Worm (Caenorhabditis elegans) whole organism, L4 larva: ENCODE data around the gene srd-1.

Experiments
- F26F4.8 ChIP-seq: fragments of 200-800 bp; sonication (Bioruptor generic); conservative IDR thresholded peaks from 2 replicates; pipeline ENCODE4 v1.3.6; 2022; ENCODE audit warnings: missing genetic modification characterization, missing compliant biosample characterization
- F37D6.2 ChIP-seq: sonication (generic microtip); optimal IDR thresholded peaks from 2 replicates; lab custom pipeline; 2016; ENCODE audit warnings: mild to moderate bottlenecking, missing genetic modification characterization, missing compliant biosample characterization
- R02D3.7 ChIP-seq: fragments of 150-350 bp; sonication (generic microtip); optimal IDR thresholded peaks from 3 replicates; lab custom pipeline; 2014; ENCODE audit warnings: missing biosample characterization, missing genetic modification characterization
- Y48G9A.11 ChIP-seq: fragments of 200-800 bp; sonication (Bioruptor generic); IDR thresholded peaks from 2 replicates; pipeline ENCODE4 v1.3.6; 2022; ENCODE audit warnings: missing genetic modification reagents, missing genetic modification characterization, missing compliant biosample characterization
- Y5F2A.4 ChIP-seq: fragments of 200-800 bp; sonication (Bioruptor generic); optimal IDR thresholded peaks from 2 replicates; lab custom pipeline; 2018; ENCODE audit warnings: mild to moderate bottlenecking, missing genetic modification characterization, missing compliant biosample characterization
- aha-1 ChIP-seq: fragments of 150-350 bp; peaks from one replicate; lab custom pipeline; 2014; ENCODE audit warnings: missing biosample characterization, missing genetic modification characterization
- ceh-28 ChIP-seq: fragments of 150-350 bp; optimal IDR thresholded peaks from 2 replicates; lab custom pipeline; 2014; ENCODE audit warnings: missing biosample characterization, missing genetic modification reagents, missing genetic modification characterization
- ceh-62 ChIP-seq: sonication (generic microtip); optimal IDR thresholded peaks from 2 replicates; lab custom pipeline; 2017; ENCODE audit warnings: missing biosample characterization, missing genetic modification characterization
- ces-1 ChIP-seq: fragments of 150-350 bp; sonication (generic microtip); optimal IDR thresholded peaks from 4 replicates; lab custom pipeline; 2014; ENCODE audit warnings: missing biosample characterization, missing genetic modification reagents, missing genetic modification characterization
- cey-2 ChIP-seq: sonication (generic microtip); optimal IDR thresholded peaks from 3 replicates; lab custom pipeline; 2017; ENCODE audit warnings: missing genetic modification characterization, mild to moderate bottlenecking, missing compliant biosample characterization, antibody characterized with exemption, borderline replicate concordance; ENCODE audit not compliant: insufficient read depth
- daf-12 ChIP-seq: fragments of 150-350 bp; optimal IDR thresholded peaks from 2 replicates; lab custom pipeline; 2014; ENCODE audit warnings: missing biosample characterization, missing genetic modification reagents, missing genetic modification characterization
- daf-19 ChIP-seq: fragments of 200-800 bp; sonication (Bioruptor generic); conservative IDR thresholded peaks from 2 replicates; pipeline ENCODE4 v1.3.6; 2022; ENCODE audit warnings: missing genetic modification characterization, missing compliant biosample characterization
- daf-8 ChIP-seq: fragments of 200-800 bp; sonication (Bioruptor generic); IDR thresholded peaks from 2 replicates; pipeline ENCODE4 v1.3.6; 2022; ENCODE audit warnings: missing genetic modification characterization, missing compliant biosample characterization
- dmd-6 ChIP-seq: fragments of 200-800 bp; sonication (Bioruptor generic); IDR thresholded peaks from 2 replicates; pipeline ENCODE4 v1.3.6; 2022; ENCODE audit warnings: missing genetic modification reagents, missing genetic modification characterization, missing compliant biosample characterization
- dmd-8 ChIP-seq: fragments of 200-800 bp; sonication (Bioruptor generic); IDR thresholded peaks from 2 replicates; pipeline ENCODE4 v1.3.6; 2022; ENCODE audit warnings: missing genetic modification characterization, missing compliant biosample characterization
- dmd-9 ChIP-seq: fragments of 200-800 bp; sonication (Bioruptor generic); IDR thresholded peaks from 2 replicates; pipeline ENCODE4 v1.3.6; 2022; ENCODE audit warnings: missing genetic modification reagents, missing genetic modification characterization, missing compliant biosample characterization
- dpl-1 ChIP-seq: fragments of 150-350 bp; optimal IDR thresholded peaks from 2 replicates; lab custom pipeline; 2014; ENCODE audit warnings: missing biosample characterization, missing genetic modification reagents, missing genetic modification characterization
- egl-27 ChIP-seq: sonication (generic microtip); optimal IDR thresholded peaks from 3 replicates; lab custom pipeline; 2017; ENCODE audit warnings: missing biosample characterization, missing genetic modification reagents, missing genetic modification characterization
- egl-43 ChIP-seq: fragments of 200-800 bp; sonication (Bioruptor generic); IDR thresholded peaks from 2 replicates; pipeline ENCODE4 v1.3.6; 2022; ENCODE audit warnings: missing genetic modification reagents, missing genetic modification characterization, missing compliant biosample characterization
- gei-8 ChIP-seq: fragments of 200-800 bp; sonication (Bioruptor generic); optimal IDR thresholded peaks from 2 replicates; lab custom pipeline; 2018; ENCODE audit warnings: mild to moderate bottlenecking, missing genetic modification characterization, missing compliant biosample characterization
- hmg-1.1 ChIP-seq: fragments of 200-800 bp; sonication (Bioruptor generic); IDR thresholded peaks from 2 replicates; pipeline ENCODE4 v1.3.6; 2022; ENCODE audit warnings: missing genetic modification reagents, missing genetic modification characterization, missing compliant biosample characterization
- lin-1 ChIP-seq: fragments of 200-800 bp; sonication (Bioruptor generic); IDR thresholded peaks from 2 replicates; pipeline ENCODE4 v1.3.6; 2022; ENCODE audit warnings: missing genetic modification reagents, missing genetic modification characterization, missing compliant biosample characterization
- lin-13 ChIP-seq: fragments of 150-350 bp; optimal IDR thresholded peaks from 2 replicates; lab custom pipeline; 2014; ENCODE audit warnings: missing biosample characterization, missing genetic modification reagents, missing genetic modification characterization
- lin-15B ChIP-seq: fragments of 150-350 bp; sonication (generic microtip); optimal IDR thresholded peaks from 3 replicates; lab custom pipeline; 2014; ENCODE audit warnings: missing biosample characterization, missing genetic modification characterization
- lin-38 ChIP-seq: fragments of 200-800 bp; sonication (Bioruptor generic); IDR thresholded peaks from 2 replicates; pipeline ENCODE4 v1.3.6; 2022; ENCODE audit warnings: missing genetic modification reagents, missing genetic modification characterization, missing compliant biosample characterization
- lir-3 ChIP-seq: sonication (generic microtip); optimal IDR thresholded peaks from 2 replicates; lab custom pipeline; 2016; ENCODE audit warnings: mild to moderate bottlenecking, missing genetic modification characterization, missing compliant biosample characterization
- lsy-2 ChIP-seq, 2 experiments: fragments of 150-350 bp in 1 of 2; sonication (generic microtip) in 1 of 2; optimal IDR thresholded peaks; 2 replicates each; lab custom pipeline; 2014 to 2017; ENCODE audit warnings: missing biosample characterization in 2 of 2, missing genetic modification characterization in 2 of 2
- mdl-1 ChIP-seq, 2 experiments: fragments of 150-350 bp in 1 of 2; sonication (generic microtip) in 1 of 2; optimal IDR thresholded peaks; 2 replicates each; lab custom pipeline; 2014 to 2017; ENCODE audit warnings: missing biosample characterization in 2 of 2, missing genetic modification characterization in 2 of 2
- mes-2 ChIP-seq: sonication (generic microtip); optimal IDR thresholded peaks from 2 replicates; lab custom pipeline; 2016; ENCODE audit warnings: missing genotype, mild to moderate bottlenecking, missing genetic modification characterization, missing compliant biosample characterization; ENCODE audit not compliant: poor library complexity, severe bottlenecking
- mxl-2 ChIP-seq: fragments of 200-800 bp; sonication (Bioruptor generic); conservative IDR thresholded peaks from 2 replicates; pipeline ENCODE4 v1.3.6; 2022; ENCODE audit warnings: missing genetic modification reagents, missing genetic modification characterization, missing compliant biosample characterization
- mxl-3 ChIP-seq: fragments of 200-800 bp; sonication (Bioruptor generic); optimal IDR thresholded peaks from 2 replicates; lab custom pipeline; 2018; ENCODE audit warnings: mild to moderate bottlenecking, missing genetic modification characterization, missing compliant biosample characterization
- nhr-10 ChIP-seq: fragments of 150-350 bp; optimal IDR thresholded peaks from 2 replicates; lab custom pipeline; 2014; ENCODE audit warnings: missing biosample characterization, missing genetic modification characterization
- nhr-102 ChIP-seq: sonication (generic microtip); optimal IDR thresholded peaks from 2 replicates; lab custom pipeline; 2016; ENCODE audit warnings: mild to moderate bottlenecking, missing genetic modification characterization, moderate library complexity, missing compliant biosample characterization
- nhr-25 ChIP-seq: sonication (generic microtip); optimal IDR thresholded peaks from 2 replicates; lab custom pipeline; 2017; ENCODE audit warnings: missing genetic modification characterization, mild to moderate bottlenecking, missing compliant biosample characterization, antibody characterized with exemption, moderate library complexity, borderline replicate concordance; ENCODE audit not compliant: insufficient read depth
- nhr-42 ChIP-seq: fragments of 200-800 bp; sonication (Bioruptor generic); IDR thresholded peaks from 2 replicates; pipeline ENCODE4 v1.3.6; 2022; ENCODE audit warnings: missing genetic modification characterization, missing compliant biosample characterization
- nhr-48 ChIP-seq: sonication (generic microtip); optimal IDR thresholded peaks from 2 replicates; lab custom pipeline; 2016; ENCODE audit warnings: mild to moderate bottlenecking, missing genetic modification characterization, missing compliant biosample characterization
- pha-4 ChIP-seq, 2 experiments: fragments of 150-350 bp in 1 of 2; fragments of 200-800 bp in 1 of 2; sonication (Bioruptor generic) in 1 of 2; IDR thresholded peaks in 1 of 2; optimal IDR thresholded peaks in 1 of 2; 2 replicates each; pipeline versions ENCODE4 v1.3.6 to Lab custom; 2014 to 2022; ENCODE audit warnings: missing genetic modification characterization in 2 of 2, missing genetic modification reagents in 2 of 2, missing biosample characterization in 1 of 2, missing compliant biosample characterization in 1 of 2
- php-3 ChIP-seq: fragments of 200-800 bp; sonication (Bioruptor generic); IDR thresholded peaks from 2 replicates; pipeline ENCODE4 v1.3.6; 2022; ENCODE audit warnings: missing genetic modification reagents, missing genetic modification characterization, missing compliant biosample characterization
- saeg-2 ChIP-seq: fragments of 200-800 bp; sonication (Bioruptor generic); IDR thresholded peaks from 2 replicates; pipeline ENCODE4 v1.3.6; 2022; ENCODE audit warnings: missing genetic modification reagents, missing genetic modification characterization, missing compliant biosample characterization
- skn-1 ChIP-seq: fragments of 150-350 bp; optimal IDR thresholded peaks from 2 replicates; lab custom pipeline; 2014; ENCODE audit warnings: missing biosample characterization, missing genetic modification characterization
- snpc-4 ChIP-seq: fragments of 150-350 bp; optimal IDR thresholded peaks from 2 replicates; lab custom pipeline; 2014; ENCODE audit warnings: missing biosample characterization, missing genetic modification characterization
- tra-1 ChIP-seq: fragments of 200-800 bp; sonication (Bioruptor generic); IDR thresholded peaks from 2 replicates; pipeline ENCODE4 v1.3.6; 2022; ENCODE audit warnings: missing genetic modification reagents, missing genetic modification characterization, missing compliant biosample characterization
- unc-130 ChIP-seq: sonication (generic microtip); optimal IDR thresholded peaks from 2 replicates; lab custom pipeline; 2016; ENCODE audit warnings: missing genetic modification reagents, missing genetic modification characterization, missing compliant biosample characterization
- unc-39 ChIP-seq: sonication (generic microtip); optimal IDR thresholded peaks from 2 replicates; lab custom pipeline; 2017; ENCODE audit warnings: missing biosample characterization, missing genetic modification characterization
- unc-62 ChIP-seq, 3 experiments: fragments of 150-350 bp in 1 of 3; sonication (generic microtip); optimal IDR thresholded peaks in 2 of 3; peaks in 1 of 3; 1 replicate in 1 of 3; 2 replicates in 2 of 3; lab custom pipeline; 2014 to 2017; ENCODE audit warnings: missing biosample characterization in 3 of 3, missing genetic modification characterization in 3 of 3, missing genetic modification reagents in 3 of 3, missing genotype in 1 of 3
- vab-7 ChIP-seq: fragments of 200-800 bp; sonication (Bioruptor generic); IDR thresholded peaks from 2 replicates; pipeline ENCODE4 v1.3.6; 2022; ENCODE audit warnings: missing genetic modification reagents, missing genetic modification characterization, missing compliant biosample characterization
- zag-1 ChIP-seq: fragments of 150-350 bp; optimal IDR thresholded peaks from 2 replicates; lab custom pipeline; 2014; ENCODE audit warnings: missing biosample characterization, missing genetic modification characterization
- zfp-3 ChIP-seq: fragments of 200-800 bp; sonication (Bioruptor generic); conservative IDR thresholded peaks from 2 replicates; pipeline ENCODE4 v1.3.6; 2022; ENCODE audit warnings: missing genetic modification reagents, missing genetic modification characterization, missing compliant biosample characterization
- zip-11 ChIP-seq: fragments of 200-800 bp; sonication (Bioruptor generic); IDR thresholded peaks from 2 replicates; pipeline ENCODE4 v1.3.6; 2022; ENCODE audit warnings: missing genetic modification characterization, missing compliant biosample characterization
- ztf-7 ChIP-seq: fragments of 150-350 bp; optimal IDR thresholded peaks from 2 replicates; lab custom pipeline; 2014; ENCODE audit warnings: missing biosample characterization, missing genetic modification characterization

The srd-1 gene

DNA sequence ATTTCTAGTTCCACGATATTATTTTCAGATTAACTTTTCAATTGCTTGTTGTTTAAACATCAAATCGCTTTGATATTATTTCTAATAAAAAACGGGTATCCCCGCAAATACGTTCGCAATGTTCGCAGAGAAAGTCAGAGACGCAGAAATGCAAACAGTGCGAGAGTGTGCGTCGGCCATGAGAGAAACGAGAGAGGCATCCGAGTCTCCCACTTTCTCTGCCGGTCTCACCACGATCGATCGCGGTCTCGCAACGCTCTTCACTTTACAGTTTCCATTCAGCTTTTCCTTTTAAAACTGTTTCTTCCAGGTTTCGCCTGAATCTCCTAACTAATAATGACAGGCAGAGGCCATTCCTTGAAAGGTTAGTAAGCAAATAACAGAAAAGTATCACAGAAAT is 8.2 kb downstream of the srd-1 start, which contains the start of gene F33H1.4 (continued):
- TF ChIP-seq ceh-28 (tag; lab: Kevin White, UChicago) = peak; percentile 51
- TF ChIP-seq php-3 (GFP tag; lab: Robert Waterston, UW) = no peak
- TF ChIP-seq Y48G9A.11 = 0 out of 2 replicates have a peak, but pooled peaks have one; percentile 6
- TF ChIP-seq mes-2 (tag; lab: Kevin White, UChicago) = peak; percentile 80
- no peak for TF ChIP-seq egl-43 (GFP tag; lab: Robert Waterston, UW)
- 0 out of 2 replicates have a peak, but pooled peaks have one; percentile 15 for TF ChIP-seq nhr-42 (GFP tag; lab: Robert Waterston, UW)
- TF ChIP-seq dmd-9 (GFP tag; lab: Robert Waterston, UW) = no peak
- no peak for TF ChIP-seq zag-1 (tag; lab: Kevin White, UChicago)
- no peak for TF ChIP-seq lir-3 (tag; lab: Kevin White, UChicago)
- no peak for TF ChIP-seq nhr-25
- no peak for TF ChIP-seq tra-1
- no peak for TF ChIP-seq unc-39 (tag; lab: Kevin White, UChicago)
- no peak for TF ChIP-seq cey-2 (tag; lab: Kevin White, UChicago)
- no peak for TF ChIP-seq daf-8 (GFP tag; lab: Robert Waterston, UW)
- TF ChIP-seq nhr-48 (tag; lab: Kevin White, UChicago) = peak; percentile 21
- TF ChIP-seq ces-1 = no peak
- peak; percentile 57; the same call in 1 of the 2 replicates for TF ChIP-seq lin-38 (GFP tag; lab: Robert Waterston, UW)
- TF ChIP-seq dpl-1 (GFP tag; lab: Kevin White, UChicago) = peak; percentile 47
- no peak for TF ChIP-seq unc-62 (GFP tag; optimal IDR thresholded peaks at IDR 0.05 in 1 of 2; lab: Kevin White, UChicago)
- TF ChIP-seq unc-62 (tag; optimal IDR thresholded peaks at IDR 0.05; lab: Kevin White, UChicago) = no peak
- no peak for TF ChIP-seq mxl-2 (GFP tag; lab: Robert Waterston, UW)
- TF ChIP-seq zfp-3 (GFP tag; lab: Robert Waterston, UW) = peak; percentile 33; the same call in 1 of the 2 replicates
- no peak for TF ChIP-seq pha-4 (GFP tag; IDR thresholded peaks at IDR 0.05; lab: Robert Waterston, UW)
- TF ChIP-seq pha-4 (tag; optimal IDR thresholded peaks at IDR 0.05; lab: Kevin White, UChicago) = no peak
- TF ChIP-seq skn-1 (tag; lab: Kevin White, UChicago) = no peak
- no peak for TF ChIP-seq daf-19 (GFP tag; lab: Robert Waterston, UW)
- no peak for TF ChIP-seq egl-27 (tag; lab: Kevin White, UChicago)
- peak; percentile 20 for TF ChIP-seq unc-130 (GFP tag; lab: Kevin White, UChicago)
- TF ChIP-seq mxl-3 (GFP tag; lab: Kevin White, UChicago) = no peak
- TF ChIP-seq zip-11 (GFP tag; lab: Robert Waterston, UW) = no peak
- no peak for TF ChIP-seq snpc-4
- TF ChIP-seq lin-13 (GFP tag; lab: Kevin White, UChicago) = peak; percentile 99
- no peak for TF ChIP-seq dmd-8 (GFP tag; lab: Robert Waterston, UW)
- no peak; the same call in 1 of the 2 replicates for TF ChIP-seq dmd-6
- no peak for TF ChIP-seq ztf-7
- TF ChIP-seq R02D3.7 (tag; lab: Kevin White, UChicago) = no peak
- no peak for TF ChIP-seq F26F4.8 (GFP tag; lab: Robert Waterston, UW)
- peak; percentile 74 for TF ChIP-seq hmg-1.1 (GFP tag; lab: Robert Waterston, UW)
- no peak for TF ChIP-seq ceh-62 (tag; lab: Kevin White, UChicago)
- TF ChIP-seq vab-7 (GFP tag; lab: Robert Waterston, UW) = no peak
- no peak for TF ChIP-seq lin-1 (GFP tag; lab: Robert Waterston, UW)
- no peak for TF ChIP-seq nhr-10
- TF ChIP-seq F37D6.2 (tag; lab: Kevin White, UChicago) = peak; percentile 69
- TF ChIP-seq lsy-2 (tag; optimal IDR thresholded peaks at IDR 0.05; lab: Kevin White, UChicago) = peak; percentile 77 to 96
- no peak for TF ChIP-seq aha-1 (tag; lab: Kevin White, UChicago)
- no peak for TF ChIP-seq mdl-1 (tag; optimal IDR thresholded peaks at IDR 0.05; lab: Kevin White, UChicago)
- no peak for TF ChIP-seq nhr-102 (tag; lab: Kevin White, UChicago)
- no peak for TF ChIP-seq lin-15B
- no peak for TF ChIP-seq daf-12 (tag; lab: Kevin White, UChicago)
- no peak for TF ChIP-seq saeg-2 (GFP tag; lab: Robert Waterston, UW)
- TF ChIP-seq gei-8 (GFP tag; lab: Kevin White, UChicago) = no peak
- TF ChIP-seq Y5F2A.4 = no peak
